Worm (Caenorhabditis elegans) whole organism, L4/young adult: ENCODE results near the gene frpr-2.

Experiments used
- W03F9.2 ChIP-seq: fragments of 150-350 bp; optimal IDR thresholded peaks from 2 replicates; lab custom pipeline; 2014; ENCODE audit warnings: missing biosample characterization, missing genetic modification characterization
- dao-5 ChIP-seq: sonication (generic microtip); optimal IDR thresholded peaks from 2 replicates; lab custom pipeline; 2016; ENCODE audit warnings: missing genotype, missing genetic modification characterization, moderate library complexity, missing compliant biosample characterization
- him-1 ChIP-seq: sonication (generic microtip); optimal IDR thresholded peaks from 2 replicates; lab custom pipeline; 2016; ENCODE audit warnings: missing genotype, missing genetic modification reagents, missing genetic modification characterization, missing compliant biosample characterization

Gene frpr-2

DNA sequence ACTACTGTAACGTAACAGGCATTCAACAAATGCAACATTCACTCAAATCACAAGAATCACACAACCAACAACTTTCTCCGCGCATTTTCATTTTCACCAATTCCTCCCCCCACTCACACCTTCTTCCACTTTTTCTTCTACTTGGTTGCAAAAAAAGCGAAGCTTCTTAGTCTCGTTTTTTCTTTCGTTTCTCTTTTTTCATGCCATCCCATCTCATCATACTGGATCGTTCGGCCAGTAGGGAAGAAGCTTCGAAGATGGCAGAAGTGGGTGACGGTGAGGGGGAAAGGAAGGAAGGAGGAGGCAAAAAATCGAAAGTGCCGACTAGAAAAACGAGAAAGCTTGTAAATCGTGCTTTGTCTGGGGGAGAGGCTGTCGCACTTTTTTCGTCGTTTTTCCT is 37.8 kb downstream of the frpr-2 start:
- TF ChIP-seq W03F9.2 (tag; lab: Kevin White, UChicago) (no peak), dao-5 (tag; lab: Kevin White, UChicago) (no peak)

DNA sequence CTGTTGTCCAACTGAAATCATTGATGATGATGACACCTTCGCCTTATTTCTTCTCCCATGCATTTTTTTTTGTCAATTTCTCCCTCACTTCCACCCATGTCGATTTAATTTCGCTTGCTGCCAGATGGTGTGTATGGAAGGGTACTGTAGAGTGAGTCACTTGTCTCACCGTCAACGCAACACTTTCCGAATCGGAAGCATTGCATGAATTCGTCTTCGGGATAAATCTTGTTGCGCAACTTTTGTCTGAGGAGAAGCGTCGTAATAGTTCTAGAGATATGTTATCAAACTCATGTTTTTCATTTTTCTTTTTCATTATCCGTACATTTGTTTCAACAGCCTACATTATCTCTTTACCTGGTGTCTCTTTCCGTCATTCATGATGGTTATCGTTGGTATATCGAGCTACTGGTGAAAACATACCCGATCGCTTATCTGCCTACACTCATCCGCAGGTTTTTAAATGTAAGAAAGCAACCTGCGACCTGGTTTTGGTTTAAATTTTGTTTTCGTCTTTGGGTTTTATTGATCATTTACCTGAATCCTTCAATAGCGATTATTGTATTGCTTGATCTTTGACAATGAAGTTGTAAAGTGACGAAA is 39.3 kb downstream of the frpr-2 start:
- TF ChIP-seq him-1 (tag; lab: Kevin White, UChicago) (no peak), W03F9.2 (tag; lab: Kevin White, UChicago) (no peak), dao-5 (tag; lab: Kevin White, UChicago) (no peak)

DNA sequence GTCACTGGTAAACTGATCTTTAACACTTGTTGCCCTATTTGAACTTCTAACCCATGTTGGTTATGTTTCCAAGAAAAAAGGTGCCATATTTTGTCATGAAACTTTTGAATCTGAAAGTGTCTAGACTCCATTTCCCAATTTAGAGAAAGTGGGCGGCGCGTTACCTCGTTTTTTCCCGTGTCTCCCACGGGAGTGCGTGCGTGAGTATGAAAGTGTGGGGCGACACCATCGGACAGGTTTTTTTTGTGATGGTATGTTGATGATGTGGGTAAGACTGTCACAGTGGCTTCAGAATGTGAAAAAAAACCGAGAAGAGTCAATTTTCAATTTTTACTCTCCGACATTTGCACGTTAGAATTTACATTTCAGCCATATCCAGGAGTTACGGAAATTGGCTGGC is 40.5 kb downstream of the frpr-2 start:
- TF ChIP-seq him-1 (tag; lab: Kevin White, UChicago) (no peak), W03F9.2 (tag; lab: Kevin White, UChicago) (no peak), dao-5 (tag; lab: Kevin White, UChicago) (no peak)

DNA sequence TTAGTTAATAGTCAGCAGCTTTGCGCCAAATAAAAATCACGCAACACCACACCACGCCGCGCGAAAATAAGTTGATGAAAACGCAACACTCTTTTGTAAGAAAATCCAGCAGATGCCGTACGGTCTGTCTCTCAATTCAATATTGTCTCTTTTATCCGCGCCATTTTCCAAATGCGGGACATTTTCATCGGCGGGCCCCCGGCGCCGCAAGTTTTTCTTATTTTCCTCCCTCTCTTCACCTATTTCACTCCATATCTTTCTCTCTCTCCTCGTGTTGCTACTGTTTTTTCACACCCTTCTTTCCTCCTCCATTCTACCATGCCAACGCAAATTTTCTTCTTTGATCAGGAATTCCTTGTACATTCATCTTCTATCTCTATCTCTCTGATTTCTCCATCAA is 41.1 kb downstream of the frpr-2 start:
- TF ChIP-seq W03F9.2 (tag; lab: Kevin White, UChicago): no peak
- TF ChIP-seq him-1 (tag; lab: Kevin White, UChicago): no peak
- TF ChIP-seq dao-5 (tag; lab: Kevin White, UChicago): no peak

DNA sequence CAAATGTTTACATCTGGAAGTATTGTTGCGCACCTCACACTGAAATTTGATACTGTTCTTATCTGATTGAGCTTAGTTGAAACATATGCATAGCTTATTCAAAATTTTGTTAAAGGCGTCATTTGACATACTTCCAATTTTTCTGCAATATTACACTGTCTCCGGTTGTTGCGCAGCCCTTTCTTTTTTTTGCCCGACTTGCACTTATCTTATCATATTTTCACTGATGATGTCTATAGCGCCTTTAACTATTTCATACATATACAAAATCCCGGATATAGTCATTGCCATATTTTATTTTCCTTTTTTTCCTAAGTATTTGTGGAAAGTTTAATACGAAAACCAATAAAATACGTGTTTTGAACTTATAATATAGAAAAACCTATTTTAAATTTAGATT is 41.5 kb downstream of the frpr-2 start:
- TF ChIP-seq W03F9.2 (tag; lab: Kevin White, UChicago) (no peak), dao-5 (tag; lab: Kevin White, UChicago) (no peak), him-1 (tag; lab: Kevin White, UChicago) (no peak)

DNA sequence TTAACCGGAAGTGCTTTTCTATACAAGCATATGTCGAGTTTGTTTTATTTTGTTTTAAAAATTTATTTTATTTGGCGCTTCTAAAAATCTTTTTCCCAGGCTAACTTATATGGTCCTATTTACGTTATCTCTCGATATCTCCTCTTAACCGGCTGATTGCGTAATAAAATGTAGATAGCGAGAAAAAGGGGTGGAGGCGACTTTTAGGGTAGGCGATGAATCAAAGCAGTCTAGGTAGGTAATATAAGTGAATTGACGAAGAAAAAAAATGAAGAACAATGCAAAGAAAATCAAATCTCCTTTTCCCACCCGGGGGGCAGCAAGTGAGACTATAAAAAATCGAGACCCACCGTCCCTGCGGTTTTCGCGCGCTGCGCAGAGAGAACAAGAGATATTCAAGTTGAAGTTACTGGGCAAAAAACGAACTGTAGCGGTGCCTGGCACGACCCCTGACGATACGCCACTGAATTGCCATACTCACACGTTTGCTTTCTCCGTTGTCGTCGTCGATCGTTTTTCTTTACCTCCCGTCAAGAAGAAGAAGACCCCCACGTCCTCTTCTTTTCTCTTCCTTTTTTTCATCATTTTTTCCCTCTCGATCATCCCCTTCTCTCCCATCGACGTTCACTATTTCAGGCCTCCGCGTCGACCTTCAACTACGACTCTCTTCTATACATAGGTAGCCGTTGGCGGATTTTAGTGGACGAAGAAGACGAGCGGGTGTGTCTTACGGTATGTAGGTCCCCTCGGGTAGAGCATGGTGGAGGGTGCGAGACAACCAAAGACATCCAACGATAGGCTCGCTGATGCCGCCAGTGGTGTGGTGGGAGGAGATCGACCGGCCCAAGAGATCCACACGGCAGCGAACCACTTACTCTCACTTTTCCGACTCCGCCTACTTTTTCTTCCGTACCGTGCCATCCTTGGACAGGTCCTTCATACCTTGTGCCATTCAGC is 42.9 kb downstream of the frpr-2 start, which contains the start of gene nhr-25:
Gene nhr-25, plus strand, starts transcription at position 637 of the 957 bp plus-strand sequence.
- TF ChIP-seq him-1 (tag; lab: Kevin White, UChicago) (no peak), W03F9.2 (tag; lab: Kevin White, UChicago) (no peak), dao-5 (tag; lab: Kevin White, UChicago) (no peak)

DNA sequence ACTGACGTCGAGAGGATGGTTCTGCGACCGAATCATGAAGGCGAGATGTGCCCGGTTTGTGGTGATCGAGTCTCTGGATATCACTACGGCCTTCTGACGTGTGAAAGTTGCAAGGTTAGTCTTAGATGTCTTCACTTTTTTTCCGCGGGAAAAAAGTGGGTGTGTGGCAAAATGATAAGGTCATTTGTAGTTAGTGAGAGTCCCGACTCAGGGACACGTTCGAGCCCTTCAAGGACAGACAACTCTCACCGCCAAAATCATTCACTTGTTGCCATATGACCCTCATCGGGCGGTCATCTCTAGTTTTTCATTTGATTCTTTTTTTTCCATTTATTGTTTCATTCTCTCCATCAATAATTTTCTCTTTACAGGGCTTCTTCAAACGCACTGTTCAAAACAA is 43.6 kb downstream of the frpr-2 start:
- TF ChIP-seq dao-5 (tag; lab: Kevin White, UChicago): no peak
- TF ChIP-seq W03F9.2 (tag; lab: Kevin White, UChicago): no peak
- TF ChIP-seq him-1 (tag; lab: Kevin White, UChicago): no peak

DNA sequence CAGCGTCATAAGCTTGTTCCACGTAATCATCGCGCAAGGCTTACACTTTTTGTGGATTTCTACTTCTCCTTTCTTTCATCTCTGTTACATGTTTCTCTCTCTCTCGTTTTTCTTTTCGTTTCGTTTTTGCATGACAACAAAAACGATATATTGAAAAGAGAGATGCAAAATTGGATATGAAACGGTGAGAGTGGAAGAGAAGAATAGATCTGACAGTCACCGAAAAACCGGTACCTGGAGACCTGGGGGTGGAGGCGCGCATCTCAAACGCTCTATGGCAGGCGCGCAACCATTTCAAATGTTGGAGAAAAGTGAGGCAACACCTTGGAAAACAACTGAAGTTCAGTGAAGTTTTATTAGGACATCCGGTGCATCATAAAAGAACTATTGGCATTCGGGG is 44.4 kb downstream of the frpr-2 start:
- TF ChIP-seq him-1 (tag; lab: Kevin White, UChicago) (no peak), W03F9.2 (tag; lab: Kevin White, UChicago) (no peak), dao-5 (tag; lab: Kevin White, UChicago) (no peak)

DNA sequence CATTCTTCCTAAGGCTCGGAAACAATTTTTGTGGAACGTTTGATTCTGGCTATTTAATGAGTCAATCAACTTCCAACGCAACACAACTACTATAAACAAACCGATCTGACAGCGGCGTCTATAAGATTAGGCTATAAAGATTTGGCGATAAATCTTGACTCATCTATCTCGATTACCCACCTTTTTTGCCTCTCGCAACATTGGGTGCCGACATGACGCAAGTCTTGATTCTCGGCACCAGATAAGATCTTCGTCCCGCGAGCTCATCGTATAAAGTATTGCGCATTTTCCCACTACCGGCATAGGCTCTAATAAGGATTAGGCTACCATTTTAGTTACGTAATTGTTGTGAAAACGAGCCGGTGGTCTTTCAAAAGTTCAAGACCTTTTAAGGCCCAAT is 46.6 kb downstream of the frpr-2 start:
- no peak for TF ChIP-seq W03F9.2 (tag; lab: Kevin White, UChicago)

DNA sequence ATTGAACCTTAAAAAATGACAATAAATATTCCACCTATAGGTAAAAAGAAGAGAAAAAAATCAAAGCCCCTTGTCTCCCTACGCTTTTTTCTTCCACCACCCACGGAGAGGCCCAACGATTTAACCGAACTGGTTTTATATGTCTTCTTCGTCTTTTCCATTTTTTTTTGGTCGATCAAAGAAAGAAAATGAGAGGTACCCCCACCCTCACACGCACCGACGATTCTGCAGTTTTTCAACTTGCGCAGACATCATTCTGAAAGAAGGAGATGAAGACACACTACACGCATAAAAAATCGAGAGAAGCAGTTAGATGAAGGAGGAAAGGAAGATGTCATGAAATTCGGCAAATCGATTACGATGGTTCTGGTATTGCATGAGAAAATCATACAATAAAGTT is 49.1 kb downstream of the frpr-2 start:
- TF ChIP-seq W03F9.2 (tag; lab: Kevin White, UChicago) (no peak), him-1 (tag; lab: Kevin White, UChicago) (no peak), dao-5 (tag; lab: Kevin White, UChicago) (no peak)

DNA sequence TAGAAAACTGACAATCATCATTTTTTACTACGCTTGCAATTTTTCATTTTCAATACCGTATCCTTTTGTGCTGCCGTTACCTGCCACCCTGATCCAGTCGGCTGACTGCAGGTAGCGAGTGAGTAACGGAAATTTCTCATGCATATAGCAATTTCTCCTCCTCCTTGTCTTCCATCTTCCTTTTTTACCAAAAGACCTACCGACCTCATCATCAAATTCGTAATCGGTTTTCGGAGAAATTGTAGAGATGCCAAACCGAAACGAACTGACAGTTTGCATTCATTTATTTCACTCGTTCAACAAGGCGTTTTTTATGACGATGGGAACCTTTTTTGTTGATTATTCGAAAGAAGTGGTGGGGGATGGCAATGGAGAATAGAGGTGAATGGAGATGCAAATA is 51.0 kb downstream of the frpr-2 start:
- no peak for TF ChIP-seq dao-5 (tag; lab: Kevin White, UChicago)
- no peak for TF ChIP-seq W03F9.2 (tag; lab: Kevin White, UChicago)
- TF ChIP-seq him-1 (tag; lab: Kevin White, UChicago): no peak
